Fruit fly (Drosophila melanogaster): Measurements from ENCODE around the gene CG14079.

DNA sequence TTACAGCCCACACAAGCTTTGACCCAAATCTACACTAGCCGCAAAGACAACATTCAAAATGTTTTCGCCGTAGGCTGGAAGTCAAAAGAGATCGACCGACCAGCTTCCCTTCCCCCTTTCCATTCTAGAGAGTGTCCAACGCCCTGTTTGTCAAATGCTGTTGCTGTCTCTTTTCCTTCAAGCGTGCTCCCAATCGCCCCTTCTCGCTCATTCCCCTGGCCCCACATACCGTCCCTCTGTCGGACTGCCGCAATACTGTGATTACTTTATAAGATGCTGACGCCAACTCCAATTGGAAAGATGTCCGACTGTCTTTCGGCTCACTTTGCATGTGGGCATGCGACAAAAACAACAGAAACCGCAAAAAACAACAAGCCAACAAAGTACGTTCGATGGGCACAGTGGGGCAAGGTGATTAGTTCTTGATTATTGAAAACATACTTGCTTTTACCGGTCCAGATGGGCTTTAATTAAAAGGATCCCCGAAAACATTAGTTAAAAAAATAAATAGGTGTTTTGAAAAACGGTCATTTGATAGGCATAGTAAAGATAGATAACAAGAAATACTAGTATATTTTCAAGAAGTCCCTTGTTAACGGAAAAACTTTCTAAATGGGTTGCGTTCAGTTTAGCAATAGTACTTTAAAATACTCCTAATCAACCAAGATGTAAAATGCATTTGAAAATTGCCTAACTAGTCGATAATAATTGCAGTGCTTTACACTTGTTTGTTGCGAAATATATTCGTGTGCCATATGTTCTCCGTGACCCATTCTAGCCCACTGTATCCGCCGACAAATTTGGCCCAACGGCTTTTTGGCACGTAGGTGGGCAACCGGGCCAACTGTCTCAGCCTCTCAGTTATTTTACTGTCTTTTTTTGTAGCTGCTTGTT, 17.8 kb upstream of the CG14079 start:
- TF ChIP-seq HLH106 (tag; optimal IDR thresholded peaks at IDR 0.05) (peak; percentile 58), pan (optimal IDR thresholded peaks at IDR 0.05) (no peak), usp (GFP tag; optimal IDR thresholded peaks at IDR 0.05) (no peak), woc (GFP tag; optimal IDR thresholded peaks at IDR 0.05) (peak; percentile 66), rgr (GFP tag; optimal IDR thresholded peaks at IDR 0.05) (peak; percentile 35), ey (GFP tag; optimal IDR thresholded peaks at IDR 0.05) (peak; percentile 73), Rel (GFP tag; optimal IDR thresholded peaks at IDR 0.05) (no peak), Rel (tag; optimal IDR thresholded peaks at IDR 0.05) (no peak), fru (GFP tag; optimal IDR thresholded peaks at IDR 0.05) (peak; percentile 77), h (GFP tag; optimal IDR thresholded peaks at IDR 0.05) (peak; percentile 48), psq (GFP tag; optimal IDR thresholded peaks at IDR 0.05) (peak; percentile 73)

Measured in whole organism, wandering third instar larva.